Fruit fly (Drosophila melanogaster) whole organism, embryonic: ENCODE results near the gene mAcon1.
A peak's percentile ranks its signal among the peaks of the same experiment; 100 is the strongest.

Source experiments
- CG10431 ChIP-seq: fragments of 200-800 bp; sonication (Bioruptor generic); optimal IDR thresholded peaks from 3 replicates; lab custom pipeline; 2018; ENCODE audit warnings: missing biosample characterization, mild to moderate bottlenecking, missing genetic modification characterization
- CG10543 ChIP-seq: fragments of 200-800 bp; sonication (Bioruptor generic); optimal IDR thresholded peaks from 3 replicates; lab custom pipeline; 2017; ENCODE audit warnings: missing biosample characterization, mild to moderate bottlenecking, missing genetic modification characterization, moderate library complexity
- CG11247 ChIP-seq: fragments of 200-800 bp; sonication (Bioruptor generic); IDR thresholded peaks from 2 replicates; pipeline ENCODE4 v1.3.6; 2022; ENCODE audit warnings: missing biosample characterization, missing genetic modification characterization
- CG11456 ChIP-seq: fragments of 200-800 bp; sonication (Bioruptor generic); IDR thresholded peaks from 3 replicates; pipeline ENCODE4 v1.3.6; 2022; ENCODE audit warnings: missing biosample characterization, missing genetic modification characterization
- CG11696 ChIP-seq: fragments of 200-800 bp; sonication (Bioruptor generic); IDR thresholded peaks from 2 replicates; pipeline ENCODE4 v1.3.6; 2022; ENCODE audit warnings: missing biosample characterization, missing genetic modification characterization
- CG12744 ChIP-seq: fragments of 200-800 bp; sonication (Bioruptor generic); optimal IDR thresholded peaks from 2 replicates; lab custom pipeline; 2016; ENCODE audit warnings: missing biosample characterization, missing genetic modification characterization
- CG12942 ChIP-seq: fragments of 200-800 bp; sonication (Bioruptor generic); optimal IDR thresholded peaks from 3 replicates; lab custom pipeline; 2016; ENCODE audit warnings: missing biosample characterization, missing genetic modification characterization
- CG14441 ChIP-seq: fragments of 200-800 bp; sonication (Bioruptor generic); IDR thresholded peaks from 2 replicates; pipeline ENCODE4 v1.3.6; 2022; ENCODE audit warnings: missing biosample characterization, missing genetic modification characterization
- CG16779 ChIP-seq: fragments of 200-800 bp; sonication (Bioruptor generic); IDR thresholded peaks from 2 replicates; pipeline ENCODE4 v1.3.6; 2022; ENCODE audit warnings: missing biosample characterization, missing genetic modification characterization
- CG2875 ChIP-seq: fragments of 200-800 bp; sonication (Bioruptor generic); optimal IDR thresholded peaks from 2 replicates; lab custom pipeline; 2017; ENCODE audit warnings: missing biosample characterization, mild to moderate bottlenecking, missing genetic modification characterization, missing genetic modification reagents
- CG33213 ChIP-seq: fragments of 200-800 bp; sonication (Bioruptor generic); optimal IDR thresholded peaks from 3 replicates; lab custom pipeline; 2016; ENCODE audit warnings: missing biosample characterization, missing genetic modification characterization
- CG3407 ChIP-seq: fragments of 200-800 bp; sonication (Bioruptor generic); optimal IDR thresholded peaks from 2 replicates; lab custom pipeline; 2018; ENCODE audit warnings: missing biosample characterization, mild to moderate bottlenecking, missing genetic modification characterization
- CG42726 ChIP-seq: fragments of 200-800 bp; sonication (Bioruptor generic); IDR thresholded peaks from 2 replicates; pipeline ENCODE4 v1.3.6; 2022; ENCODE audit warnings: missing biosample characterization, missing genetic modification characterization; ENCODE audit not compliant: partially characterized antibody
- CG5245 ChIP-seq: fragments of 200-800 bp; sonication (Bioruptor generic); optimal IDR thresholded peaks from 3 replicates; lab custom pipeline; 2016; ENCODE audit warnings: missing biosample characterization, missing genetic modification characterization
- CG8924 ChIP-seq: fragments of 200-800 bp; optimal IDR thresholded peaks from 3 replicates; lab custom pipeline; 2019; ENCODE audit warnings: missing biosample characterization, mild to moderate bottlenecking, missing genetic modification characterization, moderate library complexity
- CG9609 ChIP-seq: fragments of 200-800 bp; sonication (Bioruptor generic); optimal IDR thresholded peaks from 3 replicates; lab custom pipeline; 2016; ENCODE audit warnings: missing biosample characterization, missing genetic modification characterization
- CrebB ChIP-seq: fragments of 200-800 bp; sonication (Bioruptor generic); optimal IDR thresholded peaks from 3 replicates; lab custom pipeline; 2018; ENCODE audit warnings: missing biosample characterization, mild to moderate bottlenecking, missing genetic modification characterization
- E2f2 ChIP-seq: fragments of 200-800 bp; sonication (Bioruptor generic); IDR thresholded peaks from 2 replicates; pipeline ENCODE4 v1.3.6; 2022; ENCODE audit warnings: missing biosample characterization, missing genetic modification characterization
- Ets65A ChIP-seq: fragments of 200-800 bp; sonication (Bioruptor generic); peaks from one replicate; lab custom pipeline; 2016; ENCODE audit warnings: missing biosample characterization, missing genetic modification characterization
- Ets97D ChIP-seq: fragments of 200-800 bp; sonication (Bioruptor generic); optimal IDR thresholded peaks from 3 replicates; lab custom pipeline; 2016; ENCODE audit warnings: missing biosample characterization, missing genetic modification characterization
- Fer1 ChIP-seq: fragments of 200-800 bp; sonication (Bioruptor generic); optimal IDR thresholded peaks from 2 replicates; lab custom pipeline; 2017; ENCODE audit warnings: missing biosample characterization, mild to moderate bottlenecking, missing genetic modification characterization
- Fer3 ChIP-seq: fragments of 200-800 bp; sonication (Bioruptor generic); optimal IDR thresholded peaks from 2 replicates; lab custom pipeline; 2018; ENCODE audit warnings: missing biosample characterization, mild to moderate bottlenecking, missing genetic modification characterization, moderate library complexity
- Hr39 ChIP-seq: fragments of >200 bp; optimal IDR thresholded peaks from 2 replicates; lab custom pipeline; 2017
- Hsf ChIP-seq: fragments of 200-800 bp; sonication (Bioruptor generic); optimal IDR thresholded peaks from 3 replicates; lab custom pipeline; 2016; ENCODE audit warnings: missing biosample characterization, missing genetic modification characterization
- Jarid2 ChIP-seq: fragments of 200-800 bp; sonication (Bioruptor generic); optimal IDR thresholded peaks from 3 replicates; lab custom pipeline; 2017; ENCODE audit warnings: mild to moderate bottlenecking, missing biosample characterization, missing genetic modification reagents, missing genetic modification characterization
- MBD-R2 ChIP-seq: fragments of 200-800 bp; sonication (Bioruptor generic); IDR thresholded peaks from 2 replicates; pipeline ENCODE4 v1.3.6; 2022; ENCODE audit warnings: missing biosample characterization, missing genetic modification characterization
- Spps ChIP-seq: fragments of 200-800 bp; sonication (Bioruptor generic); optimal IDR thresholded peaks from 2 replicates; lab custom pipeline; 2018; ENCODE audit warnings: missing biosample characterization, mild to moderate bottlenecking, missing genetic modification characterization
- Ssrp ChIP-seq: fragments of 200-800 bp; sonication (Bioruptor generic); optimal IDR thresholded peaks from 2 replicates; lab custom pipeline; 2018; ENCODE audit warnings: missing biosample characterization, mild to moderate bottlenecking, missing genetic modification characterization, moderate library complexity
- Stat92E ChIP-seq, 3 experiments: fragments of >200 bp in 2 of 3; fragments of 200-800 bp in 1 of 3; sonication (Bioruptor generic) in 1 of 3; optimal IDR thresholded peaks; 2 replicates each; lab custom pipeline; 2017 to 2019; ENCODE audit warnings: missing biosample characterization in 3 of 3, missing genetic modification characterization in 3 of 3, mild to moderate bottlenecking in 1 of 3, moderate library complexity in 1 of 3
- TFAM ChIP-seq: fragments of 200-800 bp; sonication (Bioruptor generic); optimal IDR thresholded peaks from 2 replicates; lab custom pipeline; 2017; ENCODE audit warnings: missing biosample characterization, missing genetic modification characterization, inconsistent platforms
- emc ChIP-seq: fragments of 200-800 bp; sonication (Bioruptor generic); optimal IDR thresholded peaks from 2 replicates; lab custom pipeline; 2016; ENCODE audit warnings: missing biosample characterization, missing genetic modification characterization
- fd96Cb ChIP-seq: fragments of 200-800 bp; sonication (Bioruptor generic); optimal IDR thresholded peaks from 2 replicates; lab custom pipeline; 2018; ENCODE audit warnings: missing biosample characterization, mild to moderate bottlenecking, missing genetic modification characterization, moderate library complexity
- fru ChIP-seq: fragments of >200 bp; optimal IDR thresholded peaks from 2 replicates; lab custom pipeline; 2017
- grn ChIP-seq: fragments of 200-800 bp; sonication (Bioruptor generic); optimal IDR thresholded peaks from 3 replicates; lab custom pipeline; 2017; ENCODE audit warnings: missing biosample characterization, missing genetic modification characterization
- ken ChIP-seq: fragments of 200-800 bp; sonication (Bioruptor generic); IDR thresholded peaks from 3 replicates; pipeline ENCODE4 v1.3.6; 2022; ENCODE audit warnings: missing biosample characterization, missing genetic modification characterization
- lab ChIP-seq: fragments of 200-800 bp; sonication (Bioruptor generic); optimal IDR thresholded peaks from 3 replicates; lab custom pipeline; 2017; ENCODE audit warnings: missing biosample characterization, missing genetic modification characterization, mild to moderate bottlenecking, moderate library complexity, missing genetic modification reagents
- lilli ChIP-seq: fragments of 200-800 bp; sonication (Bioruptor generic); optimal IDR thresholded peaks from 3 replicates; lab custom pipeline; 2016; ENCODE audit warnings: missing biosample characterization, missing genetic modification characterization
- mld ChIP-seq: fragments of 200-800 bp; sonication (Bioruptor generic); IDR thresholded peaks from 3 replicates; pipeline ENCODE4 v1.3.6; 2022; ENCODE audit warnings: missing biosample characterization, missing genetic modification characterization; ENCODE audit not compliant: partially characterized antibody
- oc ChIP-seq: fragments of 200-800 bp; sonication (Bioruptor generic); optimal IDR thresholded peaks from 2 replicates; lab custom pipeline; 2018; ENCODE audit warnings: missing biosample characterization, mild to moderate bottlenecking, missing genetic modification characterization, moderate library complexity
- phol ChIP-seq: fragments of 200-800 bp; sonication (Bioruptor generic); optimal IDR thresholded peaks from 3 replicates; lab custom pipeline; 2018; ENCODE audit warnings: missing biosample characterization, mild to moderate bottlenecking, missing genetic modification characterization, moderate library complexity
- prd ChIP-seq, 3 experiments: fragments of >200 bp in 2 of 3; fragments of 200-800 bp in 1 of 3; sonication (Bioruptor generic) in 1 of 3; optimal IDR thresholded peaks in 2 of 3; IDR thresholded peaks in 1 of 3; 2 replicates in 2 of 3; 3 replicates in 1 of 3; pipeline versions ENCODE4 v1.3.6 to Lab custom; 2017 to 2022; ENCODE audit warnings: missing biosample characterization in 1 of 3, missing genetic modification characterization in 1 of 3
- rib ChIP-seq: fragments of 200-800 bp; sonication (Bioruptor generic); IDR thresholded peaks from 2 replicates; pipeline ENCODE4 v1.3.6; 2022; ENCODE audit warnings: missing biosample characterization, missing genetic modification characterization
- sens-2 ChIP-seq: fragments of 200-800 bp; sonication (Bioruptor generic); IDR thresholded peaks from 2 replicates; pipeline ENCODE4 v1.3.6; 2022; ENCODE audit warnings: missing biosample characterization, missing genetic modification characterization
- shn ChIP-seq: fragments of 200-800 bp; sonication (Bioruptor generic); optimal IDR thresholded peaks from 3 replicates; lab custom pipeline; 2016; ENCODE audit warnings: missing biosample characterization, missing genetic modification characterization
- sob ChIP-seq: fragments of 200-800 bp; sonication (Bioruptor generic); IDR thresholded peaks from 2 replicates; pipeline ENCODE4 v1.3.6; 2022; ENCODE audit warnings: missing biosample characterization, missing genetic modification characterization
- sr ChIP-seq: fragments of 200-800 bp; sonication (Bioruptor generic); IDR thresholded peaks from 3 replicates; pipeline ENCODE4 v1.3.6; 2022; ENCODE audit warnings: missing biosample characterization, missing genetic modification characterization
- tap ChIP-seq: fragments of 200-800 bp; optimal IDR thresholded peaks from 3 replicates; lab custom pipeline; 2019; ENCODE audit warnings: missing biosample characterization, mild to moderate bottlenecking, missing genetic modification characterization, moderate library complexity
- tio ChIP-seq: fragments of 200-800 bp; sonication (Bioruptor generic); optimal IDR thresholded peaks from 2 replicates; lab custom pipeline; 2017; ENCODE audit warnings: missing biosample characterization, missing genetic modification characterization, inconsistent platforms
- toy ChIP-seq: fragments of 200-800 bp; sonication (Bioruptor generic); IDR thresholded peaks from 2 replicates; pipeline ENCODE4 v1.3.6; 2022; ENCODE audit warnings: missing biosample characterization, missing genetic modification characterization
- trh ChIP-seq: fragments of 200-800 bp; sonication (Bioruptor generic); optimal IDR thresholded peaks from 2 replicates; lab custom pipeline; 2016; ENCODE audit warnings: missing biosample characterization, missing genetic modification characterization
- vnd ChIP-seq: fragments of 200-800 bp; sonication (Bioruptor generic); IDR thresholded peaks from 3 replicates; pipeline ENCODE4 v1.3.6; 2022; ENCODE audit warnings: missing biosample characterization, missing genetic modification characterization; ENCODE audit not compliant: partially characterized antibody

mAcon1 gene

DNA sequence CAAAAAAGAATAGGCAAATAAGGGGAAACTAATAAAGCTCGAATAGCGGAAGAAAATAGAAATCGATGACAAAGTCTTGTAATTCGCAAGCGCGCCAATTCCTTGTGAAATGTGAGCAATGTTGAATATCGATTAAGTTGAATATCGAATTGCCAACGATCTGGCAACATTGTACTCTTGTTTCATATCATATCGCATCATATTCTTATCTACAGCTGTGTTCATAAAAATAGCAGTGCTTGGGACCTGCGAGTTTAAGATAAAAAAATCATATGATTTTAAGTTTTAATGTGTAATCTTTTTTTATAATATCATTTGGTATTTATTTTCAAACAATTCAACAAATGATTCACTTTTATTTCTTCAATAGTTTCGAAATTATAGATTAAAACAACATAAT lies 19.3 kb upstream of the mAcon1 start (continued):
- TF ChIP-seq CG5245 (no peak), tap (tag; lab: Kevin White, UChicago) (peak; percentile 31), fd96Cb (peak; percentile 35), Ssrp (no peak), MBD-R2 (GFP tag; lab: Robert Waterston, UW) (peak; percentile 62), Hr39 (lab: Kevin White, UChicago) (no peak), Ets65A (GFP tag; lab: Kevin White, UChicago) (no peak), CG16779 (GFP tag; lab: Robert Waterston, UW) (no peak), phol (tag; lab: Kevin White, UChicago) (peak; percentile 55), CG10543 (no peak), grn (GFP tag; lab: Kevin White, UChicago) (peak; percentile 90), prd (optimal IDR thresholded peaks at IDR 0.05; lab: Kevin White, UChicago) (no peak), prd (GFP tag; IDR thresholded peaks at IDR 0.05; lab: Robert Waterston, UW) (peak; percentile 58; the same call in 2 of the 3 replicates), CG2875 (GFP tag; lab: Kevin White, UChicago) (no peak), tio (GFP tag; lab: Kevin White, UChicago) (peak; percentile 26), Jarid2 (GFP tag; lab: Kevin White, UChicago) (no peak), CG9609 (GFP tag; lab: Kevin White, UChicago) (no peak), E2f2 (peak; percentile 91), CG33213 (GFP tag; lab: Kevin White, UChicago) (peak; percentile 54), sob (0 out of 2 replicates have a peak, but pooled peaks have one; percentile 40), TFAM (GFP tag; lab: Kevin White, UChicago) (no peak), CG14441 (GFP tag; lab: Robert Waterston, UW) (no peak), trh (peak; percentile 4), mld (no peak), Fer3 (peak; percentile 39), CG11696 (GFP tag; lab: Robert Waterston, UW) (peak; percentile 99), CG8924 (tag; lab: Kevin White, UChicago) (peak; percentile 60), ken (no peak), lab (GFP tag; lab: Kevin White, UChicago) (no peak), toy (no peak), Ets97D (GFP tag; lab: Kevin White, UChicago) (peak; percentile 55), sens-2 (0 out of 2 replicates have a peak, but pooled peaks have one; percentile 10), Fer1 (peak; percentile 42), CG12744 (GFP tag; lab: Kevin White, UChicago) (peak; percentile 12), rib (GFP tag; lab: Robert Waterston, UW) (no peak), CG11247 (GFP tag; lab: Robert Waterston, UW) (peak; percentile 43), CG3407 (GFP tag; lab: Kevin White, UChicago) (no peak), oc (tag; lab: Kevin White, UChicago) (no peak), CG42726 (peak; percentile 45; the same call in 1 of the 2 replicates), sr (GFP tag; lab: Robert Waterston, UW) (no peak), fru (lab: Kevin White, UChicago) (no peak), Hsf (peak; percentile 10), CG12942 (GFP tag; lab: Kevin White, UChicago) (peak; percentile 30), Stat92E (GFP tag; optimal IDR thresholded peaks at IDR 0.05; lab: Kevin White, UChicago) (no peak), CG11456 (GFP tag; lab: Robert Waterston, UW) (peak; percentile 52; the same call in 1 of the 3 replicates), CrebB (tag; lab: Kevin White, UChicago) (no peak), lilli (GFP tag; lab: Kevin White, UChicago) (peak; percentile 47), shn (GFP tag; lab: Kevin White, UChicago) (no peak), emc (GFP tag; lab: Kevin White, UChicago) (no peak), CG10431 (GFP tag; lab: Kevin White, UChicago) (no peak), vnd (GFP tag; lab: Robert Waterston, UW) (0 out of 3 replicates have a peak, but pooled peaks have one; percentile 31), Spps (tag; lab: Kevin White, UChicago) (peak; percentile 47)
